Fruit fly (Drosophila melanogaster) whole organism, prepupa: ENCODE data around the gene Alg9.

ENCODE experiments used
- Blimp-1 ChIP-seq: fragments of 200-800 bp; sonication (Bioruptor generic); optimal IDR thresholded peaks from 3 replicates; lab custom pipeline; 2017; ENCODE audit warnings: missing biosample characterization, missing genetic modification characterization, mild to moderate bottlenecking, moderate library complexity, missing genetic modification reagents
- CG11762 ChIP-seq: fragments of 200-800 bp; sonication (Bioruptor generic); optimal IDR thresholded peaks from 3 replicates; lab custom pipeline; 2016; ENCODE audit warnings: missing biosample characterization, missing genetic modification characterization; ENCODE audit not compliant: insufficient read depth
- CG1621 ChIP-seq: fragments of 200-800 bp; sonication (Bioruptor generic); optimal IDR thresholded peaks from 3 replicates; lab custom pipeline; 2018; ENCODE audit warnings: missing biosample characterization, mild to moderate bottlenecking, missing genetic modification characterization
- CG31627 ChIP-seq: fragments of 200-800 bp; sonication (Bioruptor generic); optimal IDR thresholded peaks from 3 replicates; lab custom pipeline; 2016; ENCODE audit warnings: missing biosample characterization, missing genetic modification characterization
- CG6808 ChIP-seq: fragments of 200-800 bp; sonication (Bioruptor generic); optimal IDR thresholded peaks from 3 replicates; lab custom pipeline; 2017; ENCODE audit warnings: missing biosample characterization, missing genetic modification characterization, mild to moderate bottlenecking, moderate library complexity, missing genetic modification reagents
- Eip78C ChIP-seq: fragments of 200-800 bp; sonication (Bioruptor generic); peaks from one replicate; lab custom pipeline; 2016; ENCODE audit warnings: missing biosample characterization, missing genetic modification characterization
- Lpt ChIP-seq: fragments of 200-800 bp; sonication (Bioruptor generic); optimal IDR thresholded peaks from 3 replicates; lab custom pipeline; 2016; ENCODE audit warnings: missing biosample characterization, missing genetic modification characterization
- acj6 ChIP-seq: fragments of 200-800 bp; sonication (Bioruptor generic); optimal IDR thresholded peaks from 3 replicates; lab custom pipeline; 2016; ENCODE audit warnings: missing biosample characterization, missing genetic modification characterization
- cyc ChIP-seq: fragments of 200-800 bp; sonication (Bioruptor generic); optimal IDR thresholded peaks from 3 replicates; lab custom pipeline; 2016; ENCODE audit warnings: missing biosample characterization, missing genetic modification characterization
- fkh ChIP-seq: fragments of 200-800 bp; sonication (Bioruptor generic); optimal IDR thresholded peaks from 3 replicates; lab custom pipeline; 2017; ENCODE audit warnings: missing biosample characterization, mild to moderate bottlenecking, missing genetic modification characterization, moderate library complexity
- topi ChIP-seq: fragments of 200-800 bp; sonication (Bioruptor generic); optimal IDR thresholded peaks from 3 replicates; lab custom pipeline; 2016; ENCODE audit warnings: missing biosample characterization, missing genetic modification characterization

DNA sequence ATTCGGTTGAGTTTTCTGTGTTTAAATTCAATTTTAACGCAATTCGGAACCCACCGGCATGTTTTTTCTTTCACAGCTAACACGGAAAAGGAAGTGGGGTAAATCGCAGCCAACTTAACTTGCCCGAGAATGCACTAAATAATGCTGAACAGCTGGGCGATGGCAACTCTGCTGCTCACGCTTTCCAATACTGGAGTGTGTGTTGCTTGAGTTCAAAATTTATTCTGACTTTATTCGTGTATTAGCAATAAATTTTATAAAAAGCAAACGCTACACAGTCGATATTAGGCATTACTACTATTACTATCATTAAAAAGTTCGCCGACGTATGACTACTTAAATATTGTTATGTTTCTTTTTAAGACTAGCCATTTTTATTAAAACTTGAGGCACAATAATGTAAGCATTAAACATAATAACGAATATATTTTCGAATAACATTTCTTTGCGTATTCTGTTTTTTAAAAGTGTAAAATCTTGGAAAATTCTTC is 26.0 kb downstream of the Alg9 start, which contains the start of the genes RpS27 and Nup37:
- TF ChIP-seq Eip78C (GFP tag; lab: Kevin White, UChicago) (peak; percentile 97), acj6 (GFP tag; lab: Kevin White, UChicago) (peak; percentile 92), fkh (GFP tag; lab: Kevin White, UChicago) (peak; percentile 94), topi (GFP tag; lab: Kevin White, UChicago) (peak; percentile 95), Lpt (no peak), CG31627 (GFP tag; lab: Kevin White, UChicago) (peak; percentile 97), CG11762 (peak; percentile 88), CG6808 (peak; percentile 90), cyc (GFP tag; lab: Kevin White, UChicago) (peak; percentile 98), Blimp-1 (GFP tag; lab: Kevin White, UChicago) (peak; percentile 90), CG1621 (peak; percentile 90)
